Fruit fly (Drosophila melanogaster) whole organism, embryonic: ENCODE results near the gene Paics.
A peak's percentile ranks its signal among the peaks of the same experiment; 100 is the strongest.

Experiments
- Adf1 ChIP-seq: fragments of 200-800 bp; sonication (Bioruptor generic); IDR thresholded peaks from 2 replicates; pipeline ENCODE4 v1.3.6; 2022; ENCODE audit warnings: missing biosample characterization, missing genetic modification characterization
- Bgb ChIP-seq: fragments of 200-800 bp; sonication (Bioruptor generic); IDR thresholded peaks from 2 replicates; pipeline ENCODE4 v1.3.6; 2022; ENCODE audit warnings: missing biosample characterization, missing genetic modification characterization; ENCODE audit not compliant: partially characterized antibody
- Bteb2 ChIP-seq: fragments of 200-800 bp; sonication (Bioruptor generic); optimal IDR thresholded peaks from 2 replicates; lab custom pipeline; 2016; ENCODE audit warnings: missing biosample characterization, missing genetic modification characterization
- CG1024 ChIP-seq: fragments of 200-800 bp; sonication (Bioruptor generic); IDR thresholded peaks from 2 replicates; pipeline ENCODE4 v1.3.6; 2022; ENCODE audit warnings: missing biosample characterization, missing genetic modification characterization
- CG11695 ChIP-seq: fragments of 200-800 bp; sonication (Bioruptor generic); IDR thresholded peaks from 3 replicates; pipeline ENCODE4 v1.3.6; 2022; ENCODE audit warnings: missing biosample characterization, missing genetic modification characterization
- CG12299 ChIP-seq: fragments of 200-800 bp; sonication (Bioruptor generic); optimal IDR thresholded peaks from 2 replicates; lab custom pipeline; 2018; ENCODE audit warnings: missing biosample characterization, mild to moderate bottlenecking, missing genetic modification characterization
- CG14014 ChIP-seq: fragments of 200-800 bp; sonication (Bioruptor generic); IDR thresholded peaks from 2 replicates; pipeline ENCODE4 v1.3.6; 2022; ENCODE audit warnings: missing biosample characterization, missing genetic modification characterization
- CG15601 ChIP-seq: fragments of 200-800 bp; sonication (Bioruptor generic); optimal IDR thresholded peaks from 3 replicates; lab custom pipeline; 2019; ENCODE audit warnings: missing biosample characterization, mild to moderate bottlenecking, missing genetic modification characterization, moderate library complexity
- CG17359 ChIP-seq: fragments of 200-800 bp; sonication (Bioruptor generic); optimal IDR thresholded peaks from 3 replicates; lab custom pipeline; 2018; ENCODE audit warnings: missing biosample characterization, mild to moderate bottlenecking, missing genetic modification characterization, moderate library complexity
- CG17912 ChIP-seq: fragments of 200-800 bp; sonication (Bioruptor generic); optimal IDR thresholded peaks from 2 replicates; lab custom pipeline; 2018; ENCODE audit warnings: missing biosample characterization, mild to moderate bottlenecking, missing genetic modification characterization
- CG18011 ChIP-seq: fragments of 200-800 bp; sonication (Bioruptor generic); optimal IDR thresholded peaks from 2 replicates; lab custom pipeline; 2017; ENCODE audit warnings: missing biosample characterization, missing genetic modification characterization, mild to moderate bottlenecking, moderate library complexity, missing genotype
- CG18764 ChIP-seq: fragments of 200-800 bp; sonication (Bioruptor generic); optimal IDR thresholded peaks from 3 replicates; lab custom pipeline; 2016; ENCODE audit warnings: missing biosample characterization, missing genetic modification characterization
- CG2199 ChIP-seq: fragments of 200-800 bp; sonication (Bioruptor generic); IDR thresholded peaks from 3 replicates; pipeline ENCODE4 v1.3.6; 2022; ENCODE audit warnings: missing biosample characterization, missing genetic modification characterization
- CG2202 ChIP-seq: fragments of 200-800 bp; sonication (Bioruptor generic); optimal IDR thresholded peaks from 2 replicates; lab custom pipeline; 2018; ENCODE audit warnings: missing biosample characterization, mild to moderate bottlenecking, missing genetic modification characterization
- CG31388 ChIP-seq: fragments of 200-800 bp; sonication (Bioruptor generic); optimal IDR thresholded peaks from 2 replicates; lab custom pipeline; 2016; ENCODE audit warnings: missing biosample characterization, missing genetic modification characterization
- CG3163 ChIP-seq: fragments of 200-800 bp; sonication (Bioruptor generic); optimal IDR thresholded peaks from 3 replicates; lab custom pipeline; 2016; ENCODE audit warnings: missing biosample characterization, missing genetic modification characterization
- CG3726 ChIP-seq: fragments of 200-800 bp; sonication (Bioruptor generic); IDR thresholded peaks from 3 replicates; pipeline ENCODE4, ENCODE4 v1.3.6; 2022; ENCODE audit warnings: missing biosample characterization, missing genetic modification characterization
- CG43689 ChIP-seq: fragments of 200-800 bp; sonication (Bioruptor generic); IDR thresholded peaks from 2 replicates; pipeline ENCODE4 v1.3.6; 2022; ENCODE audit warnings: missing biosample characterization, missing genetic modification characterization
- CG6689 ChIP-seq: fragments of 200-800 bp; sonication (Bioruptor generic); IDR thresholded peaks from 2 replicates; pipeline ENCODE4 v1.3.6; 2022; ENCODE audit warnings: missing biosample characterization, missing genetic modification characterization
- CG7372 ChIP-seq: fragments of 200-800 bp; sonication (Bioruptor generic); IDR thresholded peaks from 2 replicates; pipeline ENCODE4 v1.3.6; 2022; ENCODE audit warnings: missing biosample characterization, missing genetic modification characterization
- CG7839 ChIP-seq: fragments of 200-800 bp; sonication (Bioruptor generic); optimal IDR thresholded peaks from 3 replicates; lab custom pipeline; 2018; ENCODE audit warnings: missing biosample characterization, mild to moderate bottlenecking, missing genetic modification characterization, moderate library complexity
- CG8478 ChIP-seq: fragments of >200 bp; optimal IDR thresholded peaks from 2 replicates; lab custom pipeline; 2018
- CG9215 ChIP-seq: fragments of 200-800 bp; sonication (Bioruptor generic); IDR thresholded peaks from 2 replicates; pipeline ENCODE4 v1.3.6; 2022; ENCODE audit warnings: missing biosample characterization, missing genetic modification characterization
- CG9727 ChIP-seq: fragments of 200-800 bp; sonication (Bioruptor generic); optimal IDR thresholded peaks from 3 replicates; lab custom pipeline; 2017; ENCODE audit warnings: missing biosample characterization, mild to moderate bottlenecking, missing genetic modification characterization
- CTCF ChIP-seq: fragments of 200-800 bp; sonication (Bioruptor generic); optimal IDR thresholded peaks from 2 replicates; lab custom pipeline; 2017; ENCODE audit warnings: missing biosample characterization, mild to moderate bottlenecking, missing genetic modification characterization, moderate library complexity
- Camta ChIP-seq: fragments of 200-800 bp; sonication (Bioruptor generic); optimal IDR thresholded peaks from 2 replicates; lab custom pipeline; 2016; ENCODE audit warnings: missing biosample characterization, missing genetic modification characterization
- Chrac-16 ChIP-seq: fragments of 200-800 bp; sonication (Bioruptor generic); optimal IDR thresholded peaks from 3 replicates; lab custom pipeline; 2016; ENCODE audit warnings: missing biosample characterization, missing genetic modification characterization
- Dll ChIP-seq: fragments of 200-800 bp; sonication (Bioruptor generic); IDR thresholded peaks from 4 replicates; pipeline ENCODE4 v1.3.6; 2022; ENCODE audit warnings: missing biosample characterization, missing genetic modification characterization; ENCODE audit not compliant: partially characterized antibody
- Drgx ChIP-seq: fragments of 200-800 bp; sonication (Bioruptor generic); IDR thresholded peaks from 2 replicates; pipeline ENCODE4 v1.3.6; 2022; ENCODE audit warnings: missing biosample characterization, missing genetic modification characterization
- Elba2 ChIP-seq: fragments of 200-800 bp; sonication (Bioruptor generic); optimal IDR thresholded peaks from 3 replicates; lab custom pipeline; 2016; ENCODE audit warnings: missing biosample characterization, missing genetic modification characterization
- Fer1 ChIP-seq: fragments of 200-800 bp; sonication (Bioruptor generic); optimal IDR thresholded peaks from 2 replicates; lab custom pipeline; 2017; ENCODE audit warnings: missing biosample characterization, mild to moderate bottlenecking, missing genetic modification characterization
- Hey ChIP-seq: fragments of 200-800 bp; sonication (Bioruptor generic); optimal IDR thresholded peaks from 3 replicates; lab custom pipeline; 2018; ENCODE audit warnings: missing biosample characterization, mild to moderate bottlenecking, missing genetic modification characterization
- Myb ChIP-seq: fragments of 200-800 bp; sonication (Bioruptor generic); optimal IDR thresholded peaks from 2 replicates; lab custom pipeline; 2016; ENCODE audit warnings: missing biosample characterization, missing genetic modification characterization
- Nf-YA ChIP-seq: fragments of 200-800 bp; sonication (Bioruptor generic); IDR thresholded peaks from 2 replicates; pipeline ENCODE4 v1.3.6; 2022; ENCODE audit warnings: missing biosample characterization, missing genetic modification characterization
- Sry-β ChIP-seq: fragments of 200-800 bp; sonication (Bioruptor generic); optimal IDR thresholded peaks from 2 replicates; lab custom pipeline; 2018; ENCODE audit warnings: missing biosample characterization, mild to moderate bottlenecking, missing genetic modification characterization, moderate library complexity
- Stat92E ChIP-seq, 3 experiments: fragments of >200 bp in 2 of 3; fragments of 200-800 bp in 1 of 3; sonication (Bioruptor generic) in 1 of 3; optimal IDR thresholded peaks; 2 replicates each; lab custom pipeline; 2017 to 2019; ENCODE audit warnings: missing biosample characterization in 3 of 3, missing genetic modification characterization in 3 of 3, mild to moderate bottlenecking in 1 of 3, moderate library complexity in 1 of 3
- ara ChIP-seq: fragments of 200-800 bp; sonication (Bioruptor generic); IDR thresholded peaks from 2 replicates; pipeline ENCODE4 v1.3.6; 2022; ENCODE audit warnings: missing biosample characterization, missing genetic modification characterization
- bab2 ChIP-seq: fragments of 200-800 bp; sonication (Bioruptor generic); optimal IDR thresholded peaks from 2 replicates; lab custom pipeline; 2016; ENCODE audit warnings: missing biosample characterization, missing genetic modification characterization
- chm ChIP-seq: fragments of 200-800 bp; sonication (Bioruptor generic); IDR thresholded peaks from 2 replicates; pipeline ENCODE4 v1.3.6; 2022; ENCODE audit warnings: missing biosample characterization, missing genetic modification characterization
- da ChIP-seq: fragments of 200-800 bp; sonication (Bioruptor generic); optimal IDR thresholded peaks from 2 replicates; lab custom pipeline; 2016; ENCODE audit warnings: missing biosample characterization, missing genetic modification characterization
- ems ChIP-seq: fragments of 200-800 bp; sonication (Bioruptor generic); optimal IDR thresholded peaks from 3 replicates; lab custom pipeline; 2016; ENCODE audit warnings: missing biosample characterization, missing genetic modification characterization
- exex ChIP-seq: fragments of 200-800 bp; sonication (Bioruptor generic); optimal IDR thresholded peaks from 4 replicates; lab custom pipeline; 2018; ENCODE audit warnings: missing biosample characterization, mild to moderate bottlenecking, missing genetic modification characterization, moderate library complexity
- gro ChIP-seq: fragments of 200-800 bp; sonication (Bioruptor generic); optimal IDR thresholded peaks from 2 replicates; lab custom pipeline; 2016; ENCODE audit warnings: missing biosample characterization, missing genetic modification characterization
- jumu ChIP-seq: fragments of 200-800 bp; sonication (Bioruptor generic); optimal IDR thresholded peaks from 3 replicates; lab custom pipeline; 2016; ENCODE audit warnings: missing biosample characterization, missing genetic modification characterization
- klu ChIP-seq: fragments of 200-800 bp; sonication (Bioruptor generic); IDR thresholded peaks from 2 replicates; pipeline ENCODE4 v1.3.6; 2022; ENCODE audit warnings: missing biosample characterization, missing genetic modification characterization
- odd ChIP-seq: fragments of 200-800 bp; sonication (Bioruptor generic); optimal IDR thresholded peaks from 2 replicates; lab custom pipeline; 2017; ENCODE audit warnings: missing biosample characterization, mild to moderate bottlenecking, missing genetic modification characterization
- pb ChIP-seq: fragments of 200-800 bp; sonication (Bioruptor generic); optimal IDR thresholded peaks from 3 replicates; lab custom pipeline; 2016; ENCODE audit warnings: missing biosample characterization, missing genetic modification characterization
- tio ChIP-seq: fragments of 200-800 bp; sonication (Bioruptor generic); optimal IDR thresholded peaks from 2 replicates; lab custom pipeline; 2017; ENCODE audit warnings: missing biosample characterization, missing genetic modification characterization, inconsistent platforms
- zen2 ChIP-seq: fragments of 200-800 bp; sonication (Bioruptor generic); IDR thresholded peaks from 3 replicates; pipeline ENCODE4 v1.3.6; 2022; ENCODE audit warnings: missing biosample characterization, missing genetic modification characterization; ENCODE audit not compliant: partially characterized antibody

Paics gene

dm6 chrX:12735478-12736428 lies 24.7 kb downstream of the Paics start:
- TF ChIP-seq Drgx, result peak; percentile 21
- TF ChIP-seq Stat92E (GFP tag; optimal IDR thresholded peaks at IDR 0.05; lab: Kevin White, UChicago), result peak in 2 of 3 experiments; percentile 41 to 80
- peak; percentile 84 for TF ChIP-seq gro (GFP tag; lab: Kevin White, UChicago)
- no peak for TF ChIP-seq Bgb
- TF ChIP-seq ems (GFP tag; lab: Kevin White, UChicago), result peak; percentile 90
- no peak for TF ChIP-seq CG3726 (GFP tag; lab: Robert Waterston, UW)
- peak; percentile 84 for TF ChIP-seq CG18011 (GFP tag; lab: Kevin White, UChicago)
- peak; percentile 93 for TF ChIP-seq odd (GFP tag; lab: Kevin White, UChicago)
- peak; percentile 85 for TF ChIP-seq CG31388 (GFP tag; lab: Kevin White, UChicago)
- TF ChIP-seq Nf-YA (GFP tag; lab: Robert Waterston, UW), result peak; percentile 76; the same call in 1 of the 2 replicates
- peak; percentile 86 for TF ChIP-seq CG12299
- TF ChIP-seq Bteb2 (GFP tag; lab: Kevin White, UChicago), result peak; percentile 91
- peak; percentile 62 for TF ChIP-seq CG3163 (GFP tag; lab: Kevin White, UChicago)
- peak; percentile 80 for TF ChIP-seq Myb (GFP tag; lab: Kevin White, UChicago)
- peak; percentile 74 for TF ChIP-seq ara (GFP tag; lab: Robert Waterston, UW)
- no peak for TF ChIP-seq zen2 (GFP tag; lab: Robert Waterston, UW)
- TF ChIP-seq da (GFP tag; lab: Kevin White, UChicago), result peak; percentile 79
- peak; percentile 87 for TF ChIP-seq jumu
- peak; percentile 92 for TF ChIP-seq pb (GFP tag; lab: Kevin White, UChicago)
- no peak; the same call in none of the 2 replicates for TF ChIP-seq chm (GFP tag; lab: Robert Waterston, UW)
- peak; percentile 81 for TF ChIP-seq CG7372 (GFP tag; lab: Robert Waterston, UW)
- TF ChIP-seq CG15601 (tag; lab: Kevin White, UChicago), result peak; percentile 88
- peak; percentile 92 for TF ChIP-seq CG6689 (GFP tag; lab: Robert Waterston, UW)
- peak; percentile 87 for TF ChIP-seq CG18764 (GFP tag; lab: Kevin White, UChicago)
- peak; percentile 23 for TF ChIP-seq CG8478 (lab: Kevin White, UChicago)
- TF ChIP-seq CTCF (GFP tag; lab: Kevin White, UChicago), result peak; percentile 51
- peak; percentile 77; the same call in 1 of the 3 replicates for TF ChIP-seq CG2199 (GFP tag; lab: Robert Waterston, UW)
- TF ChIP-seq Sry-β (GFP tag; lab: Kevin White, UChicago), result peak; percentile 59
- TF ChIP-seq CG9215, result peak; percentile 88
- peak; percentile 98 for TF ChIP-seq tio (GFP tag; lab: Kevin White, UChicago)
- TF ChIP-seq CG2202 (tag; lab: Kevin White, UChicago), result peak; percentile 83
- peak; percentile 57 for TF ChIP-seq Hey (tag; lab: Kevin White, UChicago)
- TF ChIP-seq exex (tag; lab: Kevin White, UChicago), result peak; percentile 69
- peak; percentile 76 for TF ChIP-seq CG14014 (GFP tag; lab: Robert Waterston, UW)
- TF ChIP-seq CG17359 (tag; lab: Kevin White, UChicago), result peak; percentile 89
- 0 out of 2 replicates have a peak, but pooled peaks have one; percentile 48 for TF ChIP-seq CG1024 (GFP tag; lab: Robert Waterston, UW)
- TF ChIP-seq klu (GFP tag; lab: Robert Waterston, UW), result no peak; the same call in none of the 2 replicates
- TF ChIP-seq CG11695 (GFP tag; lab: Robert Waterston, UW), result peak; percentile 87
- peak; percentile 85 for TF ChIP-seq Adf1 (GFP tag; lab: Robert Waterston, UW)
- peak; percentile 98 for TF ChIP-seq CG7839 (tag; lab: Kevin White, UChicago)
- peak; percentile 38 for TF ChIP-seq Elba2 (GFP tag; lab: Kevin White, UChicago)
- peak; percentile 94 for TF ChIP-seq Camta (GFP tag; lab: Kevin White, UChicago)
- TF ChIP-seq CG17912, result peak; percentile 75
- TF ChIP-seq CG43689 (GFP tag; lab: Robert Waterston, UW), result peak; percentile 56; the same call in 1 of the 2 replicates
- TF ChIP-seq Dll (GFP tag; lab: Robert Waterston, UW), result no peak
- peak; percentile 95 for TF ChIP-seq Chrac-16 (GFP tag; lab: Kevin White, UChicago)
- peak; percentile 99 for TF ChIP-seq CG9727 (GFP tag; lab: Kevin White, UChicago)
- TF ChIP-seq Fer1 (GFP tag; lab: Kevin White, UChicago), result peak; percentile 93
- TF ChIP-seq bab2 (GFP tag; lab: Kevin White, UChicago), result peak; percentile 90
